Worm (Caenorhabditis elegans) whole organism, L3 larva: ENCODE data around the gene exos-7.

ENCODE experiments used
- egl-27 ChIP-seq: sonication (generic microtip); optimal IDR thresholded peaks from 4 replicates; lab custom pipeline; 2017; ENCODE audit warnings: missing biosample characterization, missing genetic modification reagents, missing genetic modification characterization
- elt-3 ChIP-seq, 3 experiments: fragments of 150-350 bp in 1 of 3; sonication (generic microtip) in 2 of 3; optimal IDR thresholded peaks; 2 replicates in 2 of 3; 4 replicates in 1 of 3; lab custom pipeline; 2014 to 2017; ENCODE audit warnings: missing biosample characterization in 3 of 3, missing genetic modification characterization in 3 of 3
- nhr-77 ChIP-seq: fragments of 150-350 bp; optimal IDR thresholded peaks from 2 replicates; lab custom pipeline; 2014; ENCODE audit warnings: missing biosample characterization, missing genetic modification characterization
- snpc-4 ChIP-seq: fragments of 150-350 bp; optimal IDR thresholded peaks from 2 replicates; lab custom pipeline; 2014; ENCODE audit warnings: missing biosample characterization, missing genetic modification characterization

ce11 chrV:20847743-20848229, 9.1 kb downstream of the exos-7 start:
- TF ChIP-seq nhr-77 (tag; lab: Kevin White, UChicago) = no peak
- TF ChIP-seq snpc-4 (tag; lab: Kevin White, UChicago) = no peak
- TF ChIP-seq elt-3 (tag; optimal IDR thresholded peaks at IDR 0.05; lab: Kevin White, UChicago) = no peak
- TF ChIP-seq egl-27 (tag; lab: Kevin White, UChicago) = no peak
